Worm (Caenorhabditis elegans): Measurements from ENCODE around the gene rpl-36.A.

The rpl-36.A gene

ce11 chrII:11107828-11108227, 10.8 kb upstream of the rpl-36.A start, which contains the start of gene apc-17:
apc-17 (plus strand) TSS chrII:11108128.
- TF ChIP-seq ceh-36 (tag; optimal IDR thresholded peaks at IDR 0.05) (no peak), flt-1 (GFP tag; IDR thresholded peaks at IDR 0.05) (no peak), tbx-37 (GFP tag; conservative IDR thresholded peaks at IDR 0.05) (no peak), scrt-1 (GFP tag; IDR thresholded peaks at IDR 0.05) (no peak), pes-1 (GFP tag; IDR thresholded peaks at IDR 0.05) (no peak)

- TF ChIP-seq hmbx-1 (tag; optimal IDR thresholded peaks at IDR 0.05): no peak
These were observed 9.1 kb upstream of the rpl-36.A start, which contains the start of gene nasp-1 for ce11 chrII:11105981-11106711. nasp-1 (plus strand) TSS chrII:11106612.

- TF ChIP-seq ama-1 (optimal IDR thresholded peaks at IDR 0.05) (no peak), hmbx-1 (tag; optimal IDR thresholded peaks at IDR 0.05) (no peak), ets-7 (tag; optimal IDR thresholded peaks at IDR 0.05) (no peak), tra-4 (tag; optimal IDR thresholded peaks at IDR 0.05) (no peak), hnd-1 (tag; optimal IDR thresholded peaks at IDR 0.05) (no peak), F13C5.2 (tag; optimal IDR thresholded peaks at IDR 0.05) (no peak), flt-1 (GFP tag; IDR thresholded peaks at IDR 0.05) (no peak), sea-1 (GFP tag; conservative IDR thresholded peaks at IDR 0.05) (no peak), scrt-1 (GFP tag; IDR thresholded peaks at IDR 0.05) (no peak), tbx-11 (GFP tag; IDR thresholded peaks at IDR 0.05) (no peak), hmg-4 (GFP tag; optimal IDR thresholded peaks at IDR 0.05) (no peak), pes-1 (GFP tag; IDR thresholded peaks at IDR 0.05) (no peak), aly-1 (tag; optimal IDR thresholded peaks at IDR 0.05) (no peak), tbx-37 (GFP tag; conservative IDR thresholded peaks at IDR 0.05) (no peak), B0310.2 (tag; optimal IDR thresholded peaks at IDR 0.05) (no peak), ceh-36 (tag; optimal IDR thresholded peaks at IDR 0.05) (no peak), ceh-13 (GFP tag; optimal IDR thresholded peaks at IDR 0.05) (no peak)
These were observed 7.2 kb upstream of the rpl-36.A start, which contains the start of gene C09H10.9 for ce11 chrII:11104162-11104561. C09H10.9 (plus strand) TSS chrII:11104462.

- TF ChIP-seq ama-1 (optimal IDR thresholded peaks at IDR 0.05) (no peak), ets-7 (tag; optimal IDR thresholded peaks at IDR 0.05) (no peak), tbx-11 (GFP tag; IDR thresholded peaks at IDR 0.05) (no peak), F13C5.2 (tag; optimal IDR thresholded peaks at IDR 0.05) (no peak), hnd-1 (tag; optimal IDR thresholded peaks at IDR 0.05) (no peak), hmg-4 (GFP tag; optimal IDR thresholded peaks at IDR 0.05) (no peak), scrt-1 (GFP tag; IDR thresholded peaks at IDR 0.05) (no peak), tbx-37 (GFP tag; conservative IDR thresholded peaks at IDR 0.05) (no peak), sea-1 (GFP tag; conservative IDR thresholded peaks at IDR 0.05) (no peak), aly-1 (tag; optimal IDR thresholded peaks at IDR 0.05) (no peak), flt-1 (GFP tag; IDR thresholded peaks at IDR 0.05) (no peak)
These were observed 6.7 kb upstream of the rpl-36.A start, which contains the start of gene C09H10.5 for ce11 chrII:11103657-11104056. C09H10.5 (minus strand) TSS chrII:11103757.

DNA sequence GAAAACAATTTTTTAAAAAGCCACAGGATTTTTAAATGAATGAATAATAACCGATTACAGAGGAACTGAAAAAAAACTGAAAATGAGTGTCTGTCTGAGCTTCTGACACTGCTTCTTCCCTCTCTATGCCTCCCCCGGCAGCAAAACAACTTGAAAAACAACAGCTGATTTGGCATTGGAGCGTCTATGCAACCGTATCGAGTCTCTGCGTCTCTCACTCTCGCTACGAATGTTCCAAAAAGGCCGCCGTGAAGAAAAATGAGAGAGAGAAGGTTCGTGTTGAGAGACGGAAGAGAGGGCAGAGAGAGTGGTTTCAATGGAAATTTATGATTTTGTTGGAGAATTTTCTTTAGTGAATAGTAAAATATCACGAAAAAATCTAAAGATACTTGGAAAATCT, 6.0 kb upstream of the rpl-36.A start:
- TF ChIP-seq pes-1 (GFP tag; IDR thresholded peaks at IDR 0.05): no peak
- no peak for TF ChIP-seq scrt-1 (GFP tag; IDR thresholded peaks at IDR 0.05)
- peak; percentile 10 for TF ChIP-seq F13C5.2 (tag; optimal IDR thresholded peaks at IDR 0.05)

- TF ChIP-seq ceh-13 (GFP tag; optimal IDR thresholded peaks at IDR 0.05): no peak
- TF ChIP-seq ceh-36 (tag; optimal IDR thresholded peaks at IDR 0.05): no peak
- TF ChIP-seq aly-1 (tag; optimal IDR thresholded peaks at IDR 0.05): no peak
- TF ChIP-seq sea-1 (GFP tag; conservative IDR thresholded peaks at IDR 0.05): no peak
- TF ChIP-seq hnd-1 (tag; optimal IDR thresholded peaks at IDR 0.05): no peak
- no peak for TF ChIP-seq ama-1 (optimal IDR thresholded peaks at IDR 0.05)
These were observed 4.2 kb upstream of the rpl-36.A start for ce11 chrII:11101171-11101570.

DNA sequence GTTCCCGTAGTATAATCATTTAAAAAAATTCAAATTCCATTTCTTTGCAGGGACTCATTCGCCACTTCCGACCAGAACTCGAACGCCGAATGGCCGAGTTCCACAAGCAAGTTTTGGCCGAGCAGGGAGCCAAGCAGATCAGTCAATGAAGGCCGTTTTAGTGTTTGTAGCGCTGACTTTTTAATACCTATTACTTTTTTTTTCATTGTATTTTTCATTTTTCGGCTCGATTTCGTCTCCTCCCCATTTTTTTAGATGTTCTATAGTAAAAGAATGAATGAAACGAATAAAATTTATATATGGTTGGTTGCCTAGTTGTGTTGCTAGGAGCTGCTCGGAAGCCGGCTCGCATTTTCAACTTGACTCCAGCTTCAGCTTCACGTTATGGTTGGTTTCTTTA, 2.8 kb upstream of the rpl-36.A start, which contains the start of gene C09H10.4:
Gene C09H10.4 (plus strand): TSS at position 301 of the 400 bp plus-strand sequence.
- no peak for TF ChIP-seq aly-1 (tag; optimal IDR thresholded peaks at IDR 0.05)
- TF ChIP-seq tbx-11 (GFP tag; IDR thresholded peaks at IDR 0.05): no peak
- no peak for TF ChIP-seq B0310.2 (tag; optimal IDR thresholded peaks at IDR 0.05)
- no peak for TF ChIP-seq ets-7 (tag; optimal IDR thresholded peaks at IDR 0.05)
- no peak for TF ChIP-seq hmbx-1 (tag; optimal IDR thresholded peaks at IDR 0.05)
- no peak for TF ChIP-seq ceh-13 (GFP tag; optimal IDR thresholded peaks at IDR 0.05)
- TF ChIP-seq ceh-36 (tag; optimal IDR thresholded peaks at IDR 0.05): no peak
- no peak for TF ChIP-seq ama-1 (optimal IDR thresholded peaks at IDR 0.05)
- TF ChIP-seq tbx-37 (GFP tag; conservative IDR thresholded peaks at IDR 0.05): no peak
- TF ChIP-seq pes-1 (GFP tag; IDR thresholded peaks at IDR 0.05): no peak
- no peak for TF ChIP-seq flt-1 (GFP tag; IDR thresholded peaks at IDR 0.05)
- TF ChIP-seq F13C5.2 (tag; optimal IDR thresholded peaks at IDR 0.05): no peak

DNA sequence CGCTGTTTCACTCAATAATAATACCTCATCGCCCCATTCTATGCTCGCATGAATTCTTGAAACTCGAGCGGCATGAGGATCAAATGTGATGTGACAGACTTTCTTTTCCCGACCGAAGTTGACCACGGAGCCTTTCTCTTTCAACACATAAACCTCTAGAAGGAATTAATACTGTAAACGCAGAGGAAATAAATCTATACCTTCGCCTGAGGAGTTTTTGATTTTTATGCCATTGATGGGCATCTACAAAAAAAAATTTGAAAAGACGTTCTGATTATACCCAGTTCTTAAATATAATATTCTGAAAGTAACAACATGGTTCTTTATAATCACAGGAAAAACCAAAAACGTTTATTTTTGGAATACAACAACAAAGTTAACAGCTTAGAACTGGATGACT, 771 bp downstream of the rpl-36.A start, which contains the start of gene nbs-1:
Gene nbs-1 (minus strand): TSS at position 246 of the 400 bp plus-strand sequence.
- TF ChIP-seq flt-1 (GFP tag; IDR thresholded peaks at IDR 0.05) (no peak), B0310.2 (tag; optimal IDR thresholded peaks at IDR 0.05) (no peak), hmg-4 (GFP tag; optimal IDR thresholded peaks at IDR 0.05) (no peak), ceh-36 (tag; optimal IDR thresholded peaks at IDR 0.05) (no peak), aly-1 (tag; optimal IDR thresholded peaks at IDR 0.05) (no peak)
